Worm (Caenorhabditis elegans): Measurements from ENCODE around the gene F23B12.4.

The F23B12.4 gene

ce11 chrV:14414964-14415564, 25.9 kb upstream of the F23B12.4 start, which contains the start of the genes nxf-1 and C15H11.11:
nxf-1 (minus strand) TSS chrV:14415014.
C15H11.11 (plus strand) TSS chrV:14415499.
- no peak for TF ChIP-seq zag-1 (tag; optimal IDR thresholded peaks at IDR 0.05)
- TF ChIP-seq irx-1 (tag; optimal IDR thresholded peaks at IDR 0.05): peak; percentile 49
- TF ChIP-seq tlp-1 (tag; optimal IDR thresholded peaks at IDR 0.05): no peak
- TF ChIP-seq vab-15 (tag; optimal IDR thresholded peaks at IDR 0.05): no peak
- no peak for TF ChIP-seq nhr-76 (tag; optimal IDR thresholded peaks at IDR 0.05)
- no peak for TF ChIP-seq fkh-4 (tag; optimal IDR thresholded peaks at IDR 0.05; ENCODE audit: borderline replicate concordance)
- no peak for TF ChIP-seq ceh-63 (GFP tag; optimal IDR thresholded peaks at IDR 0.05)
- no peak for TF ChIP-seq unc-62 (GFP tag; optimal IDR thresholded peaks at IDR 0.05)
- peak; percentile 65 for TF ChIP-seq unc-130 (tag; optimal IDR thresholded peaks at IDR 0.05)
- peak; percentile 59 to 78 (median 77) for TF ChIP-seq dpl-1 (GFP tag; optimal IDR thresholded peaks at IDR 0.05)
- TF ChIP-seq hlh-4 (tag; optimal IDR thresholded peaks at IDR 0.05): no peak
- TF ChIP-seq nhr-90 (tag; optimal IDR thresholded peaks at IDR 0.05; ENCODE audit: poor library complexity): peak; percentile 79
- peak; percentile 14 for TF ChIP-seq lir-3 (tag; optimal IDR thresholded peaks at IDR 0.05; ENCODE audit: poor library complexity)
- TF ChIP-seq dsc-1 (tag; optimal IDR thresholded peaks at IDR 0.05): peak; percentile 68
- TF ChIP-seq nhr-20 (tag; optimal IDR thresholded peaks at IDR 0.05): peak; percentile 83
- TF ChIP-seq lin-35 (GFP tag; optimal IDR thresholded peaks at IDR 0.05): peak; percentile 63 to 79
- TF ChIP-seq zip-4 (GFP tag; optimal IDR thresholded peaks at IDR 0.05): peak; percentile 68
- peak; percentile 62 for TF ChIP-seq C16A3.4 (tag; optimal IDR thresholded peaks at IDR 0.05)
- no peak for TF ChIP-seq ceh-88 (GFP tag; IDR thresholded peaks at IDR 0.05)
- peak in 2 of 6 experiments; percentile 32 to 51 for TF ChIP-seq elt-3 (tag; optimal IDR thresholded peaks at IDR 0.05)
- TF ChIP-seq rnt-1 (tag; optimal IDR thresholded peaks at IDR 0.05): peak; percentile 68
- peak; percentile 78 to 79 for TF ChIP-seq lsy-2 (tag; optimal IDR thresholded peaks at IDR 0.05)
- TF ChIP-seq snpc-4 (tag; optimal IDR thresholded peaks at IDR 0.05): peak; percentile 62
- TF ChIP-seq aha-1 (tag; optimal IDR thresholded peaks at IDR 0.05): no peak
- TF ChIP-seq tbx-2 (tag; optimal IDR thresholded peaks at IDR 0.05): peak; percentile 74
- TF ChIP-seq efl-1 (optimal IDR thresholded peaks at IDR 0.05): peak; percentile 69 to 77
- peak; percentile 75 to 97 for TF ChIP-seq efl-1 (GFP tag; optimal IDR thresholded peaks at IDR 0.05 in 1 of 2)
- no peak for TF ChIP-seq ets-5 (GFP tag; IDR thresholded peaks at IDR 0.05)
- peak; percentile 80 for TF ChIP-seq lin-14 (GFP tag; optimal IDR thresholded peaks at IDR 0.05)
- TF ChIP-seq C04F5.9 (tag; optimal IDR thresholded peaks at IDR 0.05): no peak
- TF ChIP-seq ama-1 (optimal IDR thresholded peaks at IDR 0.05): no peak
- TF ChIP-seq ztf-4 (tag; optimal IDR thresholded peaks at IDR 0.05): no peak
- TF ChIP-seq unc-86 (tag; optimal IDR thresholded peaks at IDR 0.05): peak; percentile 72
- peak; percentile 96 for TF ChIP-seq F16B12.6 (tag; optimal IDR thresholded peaks at IDR 0.05)
- TF ChIP-seq nhr-71 (tag; optimal IDR thresholded peaks at IDR 0.05): peak; percentile 88
- no peak for TF ChIP-seq efl-3 (GFP tag; optimal IDR thresholded peaks at IDR 0.05)
- TF ChIP-seq blmp-1 (tag; optimal IDR thresholded peaks at IDR 0.05): peak; percentile 60
- peak; percentile 76 for TF ChIP-seq xbp-1 (tag; optimal IDR thresholded peaks at IDR 0.05)
- TF ChIP-seq swsn-7 (tag; optimal IDR thresholded peaks at IDR 0.05): peak; percentile 80
- no peak for TF ChIP-seq ztf-11 (tag; optimal IDR thresholded peaks at IDR 0.05)
- peak; percentile 79 for TF ChIP-seq nhr-85 (tag)
- peak; percentile 0 for TF ChIP-seq ceh-8 (GFP tag; optimal IDR thresholded peaks at IDR 0.05)
- peak; percentile 11 for TF ChIP-seq skn-1 (tag; optimal IDR thresholded peaks at IDR 0.05)
- no peak for TF ChIP-seq ceh-90 (tag; optimal IDR thresholded peaks at IDR 0.05)
- TF ChIP-seq pax-3 (tag; optimal IDR thresholded peaks at IDR 0.05): peak; percentile 49
- no peak for TF ChIP-seq egl-27 (tag; optimal IDR thresholded peaks at IDR 0.05)
- TF ChIP-seq alr-1 (tag; optimal IDR thresholded peaks at IDR 0.05; ENCODE audit: borderline replicate concordance): no peak
- peak; percentile 24 for TF ChIP-seq fkh-8 (tag; optimal IDR thresholded peaks at IDR 0.05)
- TF ChIP-seq nhr-84 (tag; optimal IDR thresholded peaks at IDR 0.05): no peak
- no peak for TF ChIP-seq nhr-77 (tag; optimal IDR thresholded peaks at IDR 0.05)
- no peak for TF ChIP-seq sptf-1 (tag; optimal IDR thresholded peaks at IDR 0.05)
- TF ChIP-seq elt-2 (tag; optimal IDR thresholded peaks at IDR 0.05): peak; percentile 87
- peak; percentile 37; the same call in 1 of the 2 replicates for TF ChIP-seq isw-1 (GFP tag; IDR thresholded peaks at IDR 0.05)
